Worm (Caenorhabditis elegans) whole organism, early embryonic: ENCODE results near the gene F21C10.4.

Experiments
- hmbx-1 ChIP-seq: sonication (generic microtip); optimal IDR thresholded peaks from 2 replicates; lab custom pipeline; 2016; ENCODE audit warnings: mild to moderate bottlenecking, missing genetic modification characterization, missing compliant biosample characterization
- tra-4 ChIP-seq: sonication (generic microtip); optimal IDR thresholded peaks from 2 replicates; lab custom pipeline; 2017; ENCODE audit warnings: missing genetic modification characterization, missing compliant biosample characterization

DNA sequence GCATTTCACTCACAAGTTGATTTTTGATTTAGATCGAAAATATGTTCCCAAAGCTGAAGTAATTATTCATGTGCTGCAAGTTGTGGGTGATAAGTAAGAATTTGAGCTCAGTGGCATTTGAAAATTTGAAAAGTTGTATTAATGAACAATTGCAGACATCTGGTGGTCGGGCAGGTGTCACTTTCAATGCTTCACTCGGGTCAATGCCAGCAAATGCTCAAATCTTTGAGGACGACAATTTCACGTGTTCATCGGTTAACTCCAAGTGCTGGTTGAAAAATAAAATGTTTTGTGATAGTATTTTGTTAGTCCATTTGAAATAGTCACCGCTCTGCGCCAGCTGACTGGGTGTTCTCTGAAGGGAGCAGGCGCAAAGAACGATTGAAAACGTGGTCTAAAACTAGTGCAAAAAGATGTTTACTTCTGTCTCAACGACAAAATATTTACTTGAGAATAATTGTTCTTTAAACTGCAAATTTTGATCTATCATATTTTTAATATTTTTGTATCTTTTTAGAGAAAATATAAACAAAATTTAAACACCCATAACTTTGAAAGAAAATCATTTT, 32.3 kb upstream of the F21C10.4 start:
- TF ChIP-seq tra-4 (tag; lab: Kevin White, UChicago), result no peak
- no peak for TF ChIP-seq hmbx-1 (tag; lab: Kevin White, UChicago)
